Worm (Caenorhabditis elegans) whole organism, mixed stage, embryonic: ENCODE results near the gene clpr-2.

Experiments used
- M03D4.4 ChIP-seq: sonication (generic microtip); optimal IDR thresholded peaks from 2 replicates; lab custom pipeline; 2017; ENCODE audit warnings: mild to moderate bottlenecking, missing genetic modification characterization, missing compliant biosample characterization
- bed-3 ChIP-seq: fragments of 200-800 bp; sonication (Bioruptor generic); optimal IDR thresholded peaks from 3 replicates; lab custom pipeline; 2018; ENCODE audit warnings: mild to moderate bottlenecking, missing genetic modification characterization, moderate library complexity, missing compliant biosample characterization
- blmp-1 ChIP-seq: fragments of 150-350 bp; optimal IDR thresholded peaks from 2 replicates; lab custom pipeline; 2014; ENCODE audit warnings: missing biosample characterization, missing genetic modification characterization
- ceh-39 ChIP-seq: fragments of 150-350 bp; optimal IDR thresholded peaks from 2 replicates; lab custom pipeline; 2014; ENCODE audit warnings: missing biosample characterization, missing genetic modification characterization
- ceh-43 ChIP-seq: fragments of 200-800 bp; sonication (Bioruptor generic); optimal IDR thresholded peaks from 2 replicates; lab custom pipeline; 2018; ENCODE audit warnings: mild to moderate bottlenecking, missing genetic modification characterization, moderate library complexity, missing compliant biosample characterization
- ceh-83 ChIP-seq: fragments of 200-800 bp; sonication (Bioruptor generic); optimal IDR thresholded peaks from 2 replicates; lab custom pipeline; 2018; ENCODE audit warnings: mild to moderate bottlenecking, missing genetic modification characterization, missing compliant biosample characterization
- ces-1 ChIP-seq: fragments of 150-350 bp; optimal IDR thresholded peaks from 2 replicates; lab custom pipeline; 2014; ENCODE audit warnings: missing biosample characterization, missing genetic modification reagents, missing genetic modification characterization
- cnd-1 ChIP-seq: fragments of 200-800 bp; sonication (Bioruptor generic); optimal IDR thresholded peaks from 2 replicates; lab custom pipeline; 2018; ENCODE audit warnings: mild to moderate bottlenecking, missing genetic modification characterization, missing compliant biosample characterization
- drap-1 ChIP-seq: fragments of 200-800 bp; sonication (Bioruptor generic); optimal IDR thresholded peaks from 3 replicates; lab custom pipeline; 2018; ENCODE audit warnings: mild to moderate bottlenecking, missing genetic modification characterization, missing compliant biosample characterization
- elt-1 ChIP-seq: sonication (generic microtip); optimal IDR thresholded peaks from 2 replicates; lab custom pipeline; 2017; ENCODE audit warnings: missing genetic modification characterization, mild to moderate bottlenecking, missing compliant biosample characterization, antibody characterized with exemption, moderate library complexity, borderline replicate concordance; ENCODE audit not compliant: insufficient read depth
- elt-3 ChIP-seq: fragments of 150-350 bp; optimal IDR thresholded peaks from 2 replicates; lab custom pipeline; 2014; ENCODE audit warnings: missing biosample characterization, missing genetic modification characterization
- ham-2 ChIP-seq: fragments of 200-800 bp; sonication (Bioruptor generic); optimal IDR thresholded peaks from 2 replicates; lab custom pipeline; 2018; ENCODE audit warnings: mild to moderate bottlenecking, missing genetic modification characterization, missing compliant biosample characterization
- hlh-1 ChIP-seq: fragments of 150-350 bp; optimal IDR thresholded peaks from 2 replicates; lab custom pipeline; 2014; ENCODE audit warnings: missing biosample characterization, missing genetic modification reagents, missing genetic modification characterization
- lin-13 ChIP-seq: fragments of 150-350 bp; optimal IDR thresholded peaks from 2 replicates; lab custom pipeline; 2014; ENCODE audit warnings: missing biosample characterization, missing genetic modification characterization
- lin-32 ChIP-seq: fragments of 200-800 bp; sonication (Bioruptor generic); optimal IDR thresholded peaks from 2 replicates; lab custom pipeline; 2018; ENCODE audit warnings: mild to moderate bottlenecking, missing genetic modification characterization, missing compliant biosample characterization
- mab-5 ChIP-seq: fragments of 150-350 bp; optimal IDR thresholded peaks from 2 replicates; lab custom pipeline; 2014; ENCODE audit warnings: missing biosample characterization, missing genetic modification characterization
- mep-1 ChIP-seq: fragments of 150-350 bp; optimal IDR thresholded peaks from 2 replicates; lab custom pipeline; 2017; ENCODE audit warnings: missing biosample characterization, missing genetic modification reagents, missing genetic modification characterization, inconsistent platforms
- nhr-12 ChIP-seq: fragments of 150-350 bp; optimal IDR thresholded peaks from 2 replicates; lab custom pipeline; 2014; ENCODE audit warnings: missing biosample characterization, missing genetic modification characterization
- nhr-2 ChIP-seq: fragments of 150-350 bp; optimal IDR thresholded peaks from 2 replicates; lab custom pipeline; 2014; ENCODE audit warnings: missing biosample characterization, missing genetic modification characterization
- nhr-28 ChIP-seq: fragments of 150-350 bp; optimal IDR thresholded peaks from 2 replicates; lab custom pipeline; 2014; ENCODE audit warnings: missing biosample characterization, missing genetic modification characterization
- nhr-76 ChIP-seq: sonication (generic microtip); optimal IDR thresholded peaks from 2 replicates; lab custom pipeline; 2017; ENCODE audit warnings: missing biosample characterization, missing genetic modification characterization
- pha-4 ChIP-seq: fragments of 150-350 bp; optimal IDR thresholded peaks from 2 replicates; lab custom pipeline; 2018; ENCODE audit warnings: missing biosample characterization, missing genetic modification reagents, missing genetic modification characterization
- sem-2 ChIP-seq: fragments of 200-800 bp; sonication (Bioruptor generic); optimal IDR thresholded peaks from 2 replicates; lab custom pipeline; 2018; ENCODE audit warnings: mild to moderate bottlenecking, missing genetic modification characterization, missing compliant biosample characterization
- snpc-4 ChIP-seq: fragments of 150-350 bp; optimal IDR thresholded peaks from 2 replicates; lab custom pipeline; 2014; ENCODE audit warnings: missing biosample characterization, missing genetic modification characterization
- sptf-1 ChIP-seq: sonication (generic microtip); optimal IDR thresholded peaks from 2 replicates; lab custom pipeline; 2017; ENCODE audit warnings: mild to moderate bottlenecking, missing genetic modification characterization, moderate library complexity, missing compliant biosample characterization
- tbx-8 ChIP-seq: fragments of 200-800 bp; sonication (Bioruptor generic); optimal IDR thresholded peaks from 2 replicates; lab custom pipeline; 2018; ENCODE audit warnings: mild to moderate bottlenecking, missing genetic modification characterization, moderate library complexity, missing compliant biosample characterization
- unc-120 ChIP-seq: sonication (generic microtip); optimal IDR thresholded peaks from 2 replicates; lab custom pipeline; 2017; ENCODE audit warnings: missing genetic modification characterization, missing compliant biosample characterization; ENCODE audit not compliant: poor library complexity, severe bottlenecking
- unc-39 ChIP-seq: fragments of 150-350 bp; optimal IDR thresholded peaks from 2 replicates; lab custom pipeline; 2014; ENCODE audit warnings: missing biosample characterization, missing genetic modification characterization
- unc-62 ChIP-seq: fragments of 150-350 bp; optimal IDR thresholded peaks from 2 replicates; lab custom pipeline; 2014; ENCODE audit warnings: missing biosample characterization, missing genetic modification reagents, missing genetic modification characterization
- ztf-11 ChIP-seq: fragments of 150-350 bp; optimal IDR thresholded peaks from 2 replicates; lab custom pipeline; 2014; ENCODE audit warnings: missing biosample characterization, missing genetic modification characterization

The clpr-2 gene

DNA sequence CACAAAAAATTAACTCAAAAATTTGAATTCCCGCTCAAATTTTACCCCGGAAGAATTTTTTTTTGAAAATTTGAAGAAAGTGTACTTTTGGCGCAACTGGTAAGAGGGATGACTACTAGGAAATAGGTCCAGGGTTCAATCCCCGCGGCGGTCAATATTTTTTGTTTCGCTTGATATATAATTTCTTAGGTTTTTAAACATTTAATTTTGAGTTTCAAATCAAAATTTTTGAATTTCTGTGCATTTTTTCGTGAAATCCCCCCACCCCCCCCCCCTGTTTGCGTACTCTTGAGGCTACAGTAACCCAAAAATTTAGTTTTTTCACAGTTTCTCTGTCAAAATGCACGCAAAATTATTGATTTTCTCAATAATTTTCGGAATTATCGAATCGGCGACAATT lies 39.4 kb downstream of the clpr-2 start, which contains the start of gene Y57G7A.1:
Y57G7A.1 (plus strand) TSS at position 301 of the 400 bp plus-strand sequence.
- TF ChIP-seq pha-4 (tag; lab: Kevin White, UChicago) = no peak
- no peak for TF ChIP-seq unc-120 (tag; lab: Kevin White, UChicago)
- no peak for TF ChIP-seq M03D4.4 (tag; lab: Kevin White, UChicago)

ce11 chrII:1301554-1301953 lies 42.8 kb downstream of the clpr-2 start, which contains the start of gene glb-31:
Gene glb-31 (minus strand): TSS chrII:1301654.
- TF ChIP-seq nhr-2 (tag; lab: Kevin White, UChicago) (no peak), cnd-1 (tag; lab: Kevin White, UChicago) (no peak), ceh-43 (GFP tag; lab: Kevin White, UChicago) (no peak), elt-1 (no peak), pha-4 (tag; lab: Kevin White, UChicago) (no peak), M03D4.4 (tag; lab: Kevin White, UChicago) (no peak), blmp-1 (no peak), tbx-8 (GFP tag; lab: Kevin White, UChicago) (no peak)

- TF ChIP-seq ceh-39 (tag; lab: Kevin White, UChicago) = no peak
- TF ChIP-seq ceh-43 (GFP tag; lab: Kevin White, UChicago) = no peak
- TF ChIP-seq M03D4.4 (tag; lab: Kevin White, UChicago) = no peak
- no peak for TF ChIP-seq cnd-1 (tag; lab: Kevin White, UChicago)
- no peak for TF ChIP-seq drap-1 (GFP tag; lab: Kevin White, UChicago)
- TF ChIP-seq sptf-1 (tag; lab: Kevin White, UChicago) = no peak
- TF ChIP-seq elt-1 = no peak
- TF ChIP-seq elt-3 = no peak
- no peak for TF ChIP-seq ham-2 (GFP tag; lab: Kevin White, UChicago)
- TF ChIP-seq hlh-1 (tag; lab: Kevin White, UChicago) = no peak
- no peak for TF ChIP-seq snpc-4 (tag; lab: Kevin White, UChicago)
- TF ChIP-seq blmp-1 = no peak
- TF ChIP-seq bed-3 (GFP tag; lab: Kevin White, UChicago) = no peak
- TF ChIP-seq ztf-11 (tag; lab: Kevin White, UChicago) = no peak
- no peak for TF ChIP-seq lin-13
- no peak for TF ChIP-seq unc-120 (tag; lab: Kevin White, UChicago)
- TF ChIP-seq mep-1 (tag; lab: Kevin White, UChicago) = no peak
- no peak for TF ChIP-seq unc-39 (tag; lab: Kevin White, UChicago)
- no peak for TF ChIP-seq unc-62 (GFP tag; lab: Kevin White, UChicago)
Measured at ce11 chrII:1306036-1306435, 47.3 kb downstream of the clpr-2 start, which contains the start of gene emc-2. Gene emc-2 (minus strand): TSS chrII:1306136.

DNA sequence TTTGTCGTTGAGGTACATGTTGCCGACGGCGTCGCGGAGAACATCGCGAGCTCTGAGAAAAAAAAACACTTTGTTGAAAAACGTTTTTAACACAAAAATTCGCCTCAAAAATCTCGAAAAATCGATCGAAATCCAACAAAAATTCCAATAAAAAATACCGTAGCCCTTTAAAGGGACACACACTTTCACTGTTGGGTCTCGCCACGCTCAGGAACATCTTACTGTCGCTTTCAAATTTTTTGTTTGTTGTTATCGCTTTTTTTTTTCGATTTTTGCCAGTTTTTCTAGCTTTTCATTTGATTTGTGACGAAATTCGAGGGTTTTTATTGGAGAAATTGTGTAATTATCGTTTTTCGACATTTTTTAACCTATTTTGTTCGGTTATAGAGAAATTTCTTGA lies 47.8 kb downstream of the clpr-2 start:
- TF ChIP-seq sptf-1 (tag; lab: Kevin White, UChicago) (no peak), drap-1 (GFP tag; lab: Kevin White, UChicago) (no peak), mab-5 (tag; lab: Kevin White, UChicago) (no peak), lin-13 (no peak), ceh-83 (GFP tag; lab: Kevin White, UChicago) (no peak), sem-2 (GFP tag; lab: Kevin White, UChicago) (no peak), elt-3 (no peak), cnd-1 (tag; lab: Kevin White, UChicago) (no peak), ces-1 (GFP tag; lab: Kevin White, UChicago) (no peak), nhr-28 (no peak), hlh-1 (tag; lab: Kevin White, UChicago) (no peak), unc-62 (GFP tag; lab: Kevin White, UChicago) (no peak), bed-3 (GFP tag; lab: Kevin White, UChicago) (no peak), nhr-12 (tag; lab: Kevin White, UChicago) (no peak), unc-120 (tag; lab: Kevin White, UChicago) (no peak), blmp-1 (no peak), ztf-11 (tag; lab: Kevin White, UChicago) (no peak), nhr-76 (tag; lab: Kevin White, UChicago) (no peak), lin-32 (GFP tag; lab: Kevin White, UChicago) (no peak)
- TF ChIP-seq, all 35 proteins: peak for 0

ce11 chrII:1309892-1310516 lies 51.3 kb downstream of the clpr-2 start, which contains the start of the genes alh-6 and fcho-1:
Gene alh-6 (minus strand): TSS chrII:1310133.
Gene fcho-1 (plus strand): TSS chrII:1310515.
- TF ChIP-seq unc-39 (tag; lab: Kevin White, UChicago) = no peak
- TF ChIP-seq sptf-1 (tag; lab: Kevin White, UChicago) = peak; percentile 40
- no peak for TF ChIP-seq snpc-4 (tag; lab: Kevin White, UChicago)
- peak; percentile 39 for TF ChIP-seq unc-120 (tag; lab: Kevin White, UChicago)
- TF ChIP-seq ces-1 (GFP tag; lab: Kevin White, UChicago) = peak; percentile 4
